Worm (Caenorhabditis elegans): ENCODE data around the gene F29A7.8.

DNA sequence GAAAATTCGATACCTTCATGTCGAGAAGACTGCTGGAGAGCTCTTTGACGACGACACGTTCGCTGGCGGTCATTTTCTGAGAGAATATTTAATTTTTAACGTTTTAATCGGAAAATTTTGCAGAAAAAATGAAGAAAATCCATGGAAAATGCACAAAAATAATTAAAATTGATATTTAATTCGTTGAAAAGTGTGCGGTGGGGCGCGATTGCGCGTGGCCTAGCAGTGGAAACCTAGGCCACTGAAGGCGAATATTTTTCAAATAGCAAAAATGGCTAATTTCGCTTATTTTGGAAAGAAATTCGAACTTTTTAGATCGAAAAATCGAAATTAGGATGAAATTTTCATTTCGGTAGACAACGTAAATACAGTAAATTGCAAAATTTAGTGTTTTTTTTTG, 5.3 kb downstream of the F29A7.8 start, which contains the start of gene F29A7.6:
- TF ChIP-seq fkh-10 (GFP tag; optimal IDR thresholded peaks at IDR 0.05), result no peak
- TF ChIP-seq ama-1 (optimal IDR thresholded peaks at IDR 0.05), result no peak
- TF ChIP-seq pax-1 (tag; optimal IDR thresholded peaks at IDR 0.05), result no peak
- no peak for TF ChIP-seq rnt-1 (tag; optimal IDR thresholded peaks at IDR 0.05)
- peak; percentile 81 for TF ChIP-seq unc-42 (tag; optimal IDR thresholded peaks at IDR 0.05)
- peak; percentile 24 for TF ChIP-seq nfya-1 (tag; optimal IDR thresholded peaks at IDR 0.05)
- peak; percentile 75 for TF ChIP-seq ceh-2 (tag; optimal IDR thresholded peaks at IDR 0.05)
- peak; percentile 16 for TF ChIP-seq ceh-30 (tag; optimal IDR thresholded peaks at IDR 0.05)
- peak; percentile 68 for TF ChIP-seq ets-4 (tag; optimal IDR thresholded peaks at IDR 0.05)
- no peak for TF ChIP-seq pag-3 (tag; optimal IDR thresholded peaks at IDR 0.05; ENCODE audit: borderline replicate concordance)
- peak; percentile 85 for TF ChIP-seq ceh-31 (tag; optimal IDR thresholded peaks at IDR 0.05)
- TF ChIP-seq ceh-34 (tag; optimal IDR thresholded peaks at IDR 0.05), result peak; percentile 43
